Worm (Caenorhabditis elegans): ENCODE data around the gene clec-43.

The clec-43 gene

ce11 chrII:911680-912079 is 32.2 kb upstream of the clec-43 start, which contains the start of gene fbxc-31:
TSS of gene fbxc-31 (plus strand) at chrII:911980.
- TF ChIP-seq mec-3 (tag; optimal IDR thresholded peaks at IDR 0.05; ENCODE audit: borderline replicate concordance) (no peak), lin-11 (tag; optimal IDR thresholded peaks at IDR 0.05) (no peak), nhr-11 (tag; optimal IDR thresholded peaks at IDR 0.05) (no peak), lim-6 (tag; optimal IDR thresholded peaks at IDR 0.05) (no peak), fkh-10 (GFP tag; optimal IDR thresholded peaks at IDR 0.05) (no peak), elt-4 (tag; optimal IDR thresholded peaks at IDR 0.05) (no peak), syd-9 (tag; optimal IDR thresholded peaks at IDR 0.05) (no peak), elt-2 (tag; optimal IDR thresholded peaks at IDR 0.05) (no peak), unc-3 (GFP tag; conservative IDR thresholded peaks at IDR 0.05) (no peak), unc-3 (tag; optimal IDR thresholded peaks at IDR 0.05) (no peak), pha-2 (tag; optimal IDR thresholded peaks at IDR 0.05) (no peak), npax-4 (tag; optimal IDR thresholded peaks at IDR 0.05) (no peak), ceh-19 (GFP tag; optimal IDR thresholded peaks at IDR 0.05) (no peak), pros-1 (tag; optimal IDR thresholded peaks at IDR 0.05) (no peak), ceh-18 (tag; optimal IDR thresholded peaks at IDR 0.05) (no peak), unc-86 (tag; optimal IDR thresholded peaks at IDR 0.05) (no peak), unc-55 (GFP tag; optimal IDR thresholded peaks at IDR 0.05) (no peak), fax-1 (tag; optimal IDR thresholded peaks at IDR 0.05) (no peak)

ce11 chrII:913222-913722 is 30.6 kb upstream of the clec-43 start, which contains the start of gene fbxc-33:
TSS of gene fbxc-33 (plus strand) at chrII:913672.
- TF ChIP-seq ama-1 (optimal IDR thresholded peaks at IDR 0.05): no peak
- no peak for TF ChIP-seq unc-86 (tag; optimal IDR thresholded peaks at IDR 0.05)
- TF ChIP-seq sdc-2 (tag; optimal IDR thresholded peaks at IDR 0.05): no peak
- TF ChIP-seq eyg-1 (tag; optimal IDR thresholded peaks at IDR 0.05): no peak
- no peak for TF ChIP-seq fkh-6 (tag; optimal IDR thresholded peaks at IDR 0.05)
- peak; percentile 9 for TF ChIP-seq nfya-1 (tag; optimal IDR thresholded peaks at IDR 0.05)

ce11 chrII:915206-915605 is 28.7 kb upstream of the clec-43 start:
- TF ChIP-seq mec-3 (tag; optimal IDR thresholded peaks at IDR 0.05; ENCODE audit: borderline replicate concordance) (no peak), ceh-48 (tag; optimal IDR thresholded peaks at IDR 0.05) (no peak), odd-2 (tag; optimal IDR thresholded peaks at IDR 0.05) (no peak), ets-4 (tag; optimal IDR thresholded peaks at IDR 0.05) (no peak), sox-2 (GFP tag; IDR thresholded peaks at IDR 0.05) (no peak), zip-5 (tag; optimal IDR thresholded peaks at IDR 0.05) (no peak), fax-1 (tag; optimal IDR thresholded peaks at IDR 0.05) (no peak), C08G9.2 (tag; optimal IDR thresholded peaks at IDR 0.05) (no peak), gmeb-2 (tag; optimal IDR thresholded peaks at IDR 0.05) (no peak), elt-2 (tag; optimal IDR thresholded peaks at IDR 0.05) (peak; percentile 100), dve-1 (tag; optimal IDR thresholded peaks at IDR 0.05) (peak; percentile 41), eyg-1 (tag; optimal IDR thresholded peaks at IDR 0.05) (no peak), fkh-10 (GFP tag; optimal IDR thresholded peaks at IDR 0.05) (no peak), nhr-232 (tag; optimal IDR thresholded peaks at IDR 0.05) (no peak), F13H6.1 (tag; optimal IDR thresholded peaks at IDR 0.05) (no peak), sdc-2 (tag; optimal IDR thresholded peaks at IDR 0.05) (no peak), ceh-19 (GFP tag; optimal IDR thresholded peaks at IDR 0.05) (no peak), ceh-34 (tag; optimal IDR thresholded peaks at IDR 0.05) (no peak), pqm-1 (tag; optimal IDR thresholded peaks at IDR 0.05) (peak; percentile 70), hlh-30 (tag; optimal IDR thresholded peaks at IDR 0.05; ENCODE audit: insufficient read depth) (no peak), ahr-1 (tag; optimal IDR thresholded peaks at IDR 0.05) (no peak), nhr-11 (tag; optimal IDR thresholded peaks at IDR 0.05) (no peak), ttx-3 (tag; optimal IDR thresholded peaks at IDR 0.05) (no peak), npax-4 (tag; optimal IDR thresholded peaks at IDR 0.05) (no peak), ceh-31 (tag; optimal IDR thresholded peaks at IDR 0.05) (no peak)

All from whole organism, late embryonic.